Fruit fly (Drosophila melanogaster) whole organism, embryonic: Measurements from ENCODE around the gene CG1951.
A peak's percentile ranks its signal among the peaks of the same experiment; 100 is the strongest.

Experiments used
- Antp ChIP-seq: fragments of 200-800 bp; sonication (Bioruptor generic); optimal IDR thresholded peaks from 3 replicates; lab custom pipeline; 2016; ENCODE audit warnings: missing biosample characterization, missing genetic modification characterization
- CG10654 ChIP-seq: fragments of 200-800 bp; sonication (Bioruptor generic); optimal IDR thresholded peaks from 2 replicates; lab custom pipeline; 2016; ENCODE audit warnings: missing biosample characterization, missing genetic modification characterization
- CG11093 ChIP-seq: fragments of 200-800 bp; sonication (Bioruptor generic); IDR thresholded peaks from 3 replicates; pipeline ENCODE4 v1.3.6; 2022; ENCODE audit warnings: missing biosample characterization, missing genetic modification characterization
- CG16813 ChIP-seq: fragments of 200-800 bp; sonication (Bioruptor generic); IDR thresholded peaks from 3 replicates; pipeline ENCODE4 v1.3.6; 2022; ENCODE audit warnings: missing biosample characterization, missing genetic modification characterization; ENCODE audit not compliant: partially characterized antibody
- CG17912 ChIP-seq: fragments of 200-800 bp; sonication (Bioruptor generic); optimal IDR thresholded peaks from 2 replicates; lab custom pipeline; 2018; ENCODE audit warnings: missing biosample characterization, mild to moderate bottlenecking, missing genetic modification characterization
- CG2199 ChIP-seq: fragments of 200-800 bp; sonication (Bioruptor generic); IDR thresholded peaks from 3 replicates; pipeline ENCODE4 v1.3.6; 2022; ENCODE audit warnings: missing biosample characterization, missing genetic modification characterization
- CG34376 ChIP-seq: fragments of 200-800 bp; sonication (Bioruptor generic); optimal IDR thresholded peaks from 2 replicates; lab custom pipeline; 2018; ENCODE audit warnings: missing biosample characterization, mild to moderate bottlenecking, missing genetic modification characterization
- CG42726 ChIP-seq: fragments of 200-800 bp; sonication (Bioruptor generic); IDR thresholded peaks from 2 replicates; pipeline ENCODE4 v1.3.6; 2022; ENCODE audit warnings: missing biosample characterization, missing genetic modification characterization; ENCODE audit not compliant: partially characterized antibody
- CG4617 ChIP-seq: fragments of 200-800 bp; sonication (Bioruptor generic); optimal IDR thresholded peaks from 3 replicates; lab custom pipeline; 2016; ENCODE audit warnings: missing biosample characterization, missing genetic modification characterization, borderline replicate concordance
- CG6272 ChIP-seq: fragments of 200-800 bp; sonication (Bioruptor generic); IDR thresholded peaks from 2 replicates; pipeline ENCODE4 v1.3.6; 2022; ENCODE audit warnings: missing biosample characterization, missing genetic modification characterization
- CG6791 ChIP-seq: fragments of 200-800 bp; sonication (Bioruptor generic); IDR thresholded peaks from 3 replicates; pipeline ENCODE4 v1.3.6; 2022; ENCODE audit warnings: missing biosample characterization, missing genetic modification characterization; ENCODE audit not compliant: partially characterized antibody
- CG7963 ChIP-seq: fragments of 200-800 bp; sonication (Bioruptor generic); IDR thresholded peaks from 3 replicates; pipeline ENCODE4 v1.3.6; 2022; ENCODE audit warnings: missing biosample characterization, missing genetic modification characterization; ENCODE audit not compliant: partially characterized antibody
- CG8924 ChIP-seq: fragments of 200-800 bp; optimal IDR thresholded peaks from 3 replicates; lab custom pipeline; 2019; ENCODE audit warnings: missing biosample characterization, mild to moderate bottlenecking, missing genetic modification characterization, moderate library complexity
- CG9797 ChIP-seq: fragments of 200-800 bp; sonication (Bioruptor generic); optimal IDR thresholded peaks from 3 replicates; lab custom pipeline; 2018; ENCODE audit warnings: missing biosample characterization, mild to moderate bottlenecking, missing genetic modification characterization
- Dip3 ChIP-seq: fragments of 200-800 bp; sonication (Bioruptor generic); optimal IDR thresholded peaks from 3 replicates; lab custom pipeline; 2016; ENCODE audit warnings: missing biosample characterization, missing genetic modification characterization
- E2f2 ChIP-seq: fragments of 200-800 bp; sonication (Bioruptor generic); IDR thresholded peaks from 2 replicates; pipeline ENCODE4 v1.3.6; 2022; ENCODE audit warnings: missing biosample characterization, missing genetic modification characterization
- Eip74EF ChIP-seq, 2 experiments: fragments of 200-800 bp in 1 of 2; fragments of >200 bp in 1 of 2; sonication (Bioruptor generic) in 1 of 2; optimal IDR thresholded peaks; 2 replicates each; lab custom pipeline; 2017 to 2019; ENCODE audit warnings: missing biosample characterization in 2 of 2, missing genetic modification characterization in 2 of 2, mild to moderate bottlenecking in 1 of 2, moderate library complexity in 1 of 2
- H2.0 ChIP-seq: fragments of 200-800 bp; sonication (Bioruptor generic); IDR thresholded peaks from 2 replicates; pipeline ENCODE4 v1.3.6; 2022; ENCODE audit warnings: missing biosample characterization, missing genetic modification characterization
- Med ChIP-seq: fragments of 200-800 bp; sonication (Bioruptor generic); peaks from one replicate; lab custom pipeline; 2016; ENCODE audit warnings: missing biosample characterization, missing genetic modification characterization, mild to moderate bottlenecking, inconsistent platforms, moderate library complexity
- Myb ChIP-seq: fragments of 200-800 bp; sonication (Bioruptor generic); optimal IDR thresholded peaks from 2 replicates; lab custom pipeline; 2016; ENCODE audit warnings: missing biosample characterization, missing genetic modification characterization
- Opbp ChIP-seq: fragments of 200-800 bp; sonication (Bioruptor generic); IDR thresholded peaks from 3 replicates; pipeline ENCODE4 v1.3.6; 2022; ENCODE audit warnings: missing biosample characterization, missing genetic modification characterization; ENCODE audit not compliant: partially characterized antibody
- Rfx ChIP-seq: fragments of 200-800 bp; sonication (Bioruptor generic); IDR thresholded peaks from 2 replicates; pipeline ENCODE4 v1.3.6; 2022; ENCODE audit warnings: missing biosample characterization, missing genetic modification characterization
- Scr ChIP-seq: fragments of 200-800 bp; sonication (Bioruptor generic); IDR thresholded peaks from 2 replicates; pipeline ENCODE4 v1.3.6; 2022; ENCODE audit warnings: missing biosample characterization, missing genetic modification characterization; ENCODE audit not compliant: partially characterized antibody
- Sin3A ChIP-seq: fragments of >200 bp; optimal IDR thresholded peaks from 2 replicates; lab custom pipeline; 2018
- Sox100B ChIP-seq: fragments of 200-800 bp; sonication (Bioruptor generic); optimal IDR thresholded peaks from 3 replicates; lab custom pipeline; 2018; ENCODE audit warnings: missing biosample characterization, mild to moderate bottlenecking, missing genetic modification characterization
- Sry-δ ChIP-seq: fragments of 200-800 bp; sonication (Bioruptor generic); optimal IDR thresholded peaks from 2 replicates; lab custom pipeline; 2016; ENCODE audit warnings: missing biosample characterization, missing genetic modification characterization
- Usf ChIP-seq: fragments of 200-800 bp; sonication (Bioruptor generic); optimal IDR thresholded peaks from 2 replicates; lab custom pipeline; 2017; ENCODE audit warnings: missing genotype, missing biosample characterization, missing genetic modification characterization
- YL-1 ChIP-seq: fragments of 200-800 bp; sonication (Bioruptor generic); optimal IDR thresholded peaks from 3 replicates; lab custom pipeline; 2017; ENCODE audit warnings: missing biosample characterization, mild to moderate bottlenecking, missing genetic modification characterization
- bbx ChIP-seq: fragments of 200-800 bp; sonication (Bioruptor generic); IDR thresholded peaks from 2 replicates; pipeline ENCODE4 v1.3.6; 2022; ENCODE audit warnings: missing biosample characterization, missing genetic modification characterization; ENCODE audit not compliant: partially characterized antibody
- corto ChIP-seq: fragments of 200-800 bp; sonication (Bioruptor generic); optimal IDR thresholded peaks from 2 replicates; lab custom pipeline; 2016; ENCODE audit warnings: missing biosample characterization, mild to moderate bottlenecking, missing genetic modification characterization, moderate library complexity
- dpn ChIP-seq, 2 experiments: fragments of 200-800 bp; sonication (Bioruptor generic); optimal IDR thresholded peaks; 3 replicates each; lab custom pipeline; 2016; ENCODE audit warnings: missing biosample characterization in 2 of 2, missing genetic modification characterization in 2 of 2
- exex ChIP-seq: fragments of 200-800 bp; sonication (Bioruptor generic); optimal IDR thresholded peaks from 4 replicates; lab custom pipeline; 2018; ENCODE audit warnings: missing biosample characterization, mild to moderate bottlenecking, missing genetic modification characterization, moderate library complexity
- grn ChIP-seq: fragments of 200-800 bp; sonication (Bioruptor generic); optimal IDR thresholded peaks from 3 replicates; lab custom pipeline; 2017; ENCODE audit warnings: missing biosample characterization, missing genetic modification characterization
- gro ChIP-seq: fragments of 200-800 bp; sonication (Bioruptor generic); optimal IDR thresholded peaks from 2 replicates; lab custom pipeline; 2016; ENCODE audit warnings: missing biosample characterization, missing genetic modification characterization
- hb ChIP-seq: fragments of 200-800 bp; sonication (Bioruptor generic); IDR thresholded peaks from 3 replicates; pipeline ENCODE4 v1.3.6; 2022; ENCODE audit warnings: missing biosample characterization, missing genetic modification characterization; ENCODE audit not compliant: partially characterized antibody
- hbn ChIP-seq: fragments of 200-800 bp; sonication (Bioruptor generic); IDR thresholded peaks from 2 replicates; pipeline ENCODE4 v1.3.6; 2022; ENCODE audit warnings: missing biosample characterization, missing genetic modification characterization; ENCODE audit not compliant: partially characterized antibody
- kah ChIP-seq: fragments of 200-800 bp; sonication (Bioruptor generic); optimal IDR thresholded peaks from 2 replicates; lab custom pipeline; 2018; ENCODE audit warnings: missing biosample characterization, mild to moderate bottlenecking, missing genetic modification characterization
- mld ChIP-seq: fragments of 200-800 bp; sonication (Bioruptor generic); IDR thresholded peaks from 3 replicates; pipeline ENCODE4 v1.3.6; 2022; ENCODE audit warnings: missing biosample characterization, missing genetic modification characterization; ENCODE audit not compliant: partially characterized antibody
- nmo ChIP-seq: fragments of 200-800 bp; sonication (Bioruptor generic); optimal IDR thresholded peaks from 2 replicates; lab custom pipeline; 2018; ENCODE audit warnings: missing biosample characterization, mild to moderate bottlenecking, missing genetic modification characterization, moderate library complexity
- pzg ChIP-seq: fragments of 200-800 bp; sonication (Bioruptor generic); optimal IDR thresholded peaks from 3 replicates; lab custom pipeline; 2018; ENCODE audit warnings: missing biosample characterization, mild to moderate bottlenecking, missing genetic modification characterization, moderate library complexity
- sens ChIP-seq: fragments of 200-800 bp; sonication (Bioruptor generic); peaks from one replicate; lab custom pipeline; 2016; ENCODE audit warnings: missing biosample characterization, missing genetic modification characterization
- stwl ChIP-seq: fragments of 200-800 bp; sonication (Bioruptor generic); optimal IDR thresholded peaks from 3 replicates; lab custom pipeline; 2018; ENCODE audit warnings: missing biosample characterization, mild to moderate bottlenecking, missing genetic modification characterization, moderate library complexity
- tna ChIP-seq: fragments of 200-800 bp; sonication (Bioruptor generic); IDR thresholded peaks from 2 replicates; pipeline ENCODE4 v1.3.6; 2022; ENCODE audit warnings: missing biosample characterization, missing genetic modification characterization; ENCODE audit not compliant: partially characterized antibody
- trem ChIP-seq: fragments of 200-800 bp; optimal IDR thresholded peaks from 3 replicates; lab custom pipeline; 2019; ENCODE audit warnings: missing biosample characterization, mild to moderate bottlenecking, missing genetic modification characterization, moderate library complexity
- tup ChIP-seq: fragments of 200-800 bp; sonication (Bioruptor generic); optimal IDR thresholded peaks from 2 replicates; lab custom pipeline; 2016; ENCODE audit warnings: missing biosample characterization, mild to moderate bottlenecking, missing genetic modification characterization, moderate library complexity
- unc-4 ChIP-seq: fragments of 200-800 bp; sonication (Bioruptor generic); IDR thresholded peaks from 2 replicates; pipeline ENCODE4 v1.3.6; 2022; ENCODE audit warnings: missing biosample characterization, missing genetic modification characterization; ENCODE audit not compliant: partially characterized antibody
- usp ChIP-seq: fragments of >200 bp; optimal IDR thresholded peaks from 2 replicates; lab custom pipeline; 2017; ENCODE audit warnings: missing biosample characterization, missing genetic modification characterization
- vnd ChIP-seq: fragments of 200-800 bp; sonication (Bioruptor generic); IDR thresholded peaks from 3 replicates; pipeline ENCODE4 v1.3.6; 2022; ENCODE audit warnings: missing biosample characterization, missing genetic modification characterization; ENCODE audit not compliant: partially characterized antibody
- wdn ChIP-seq: fragments of 200-800 bp; sonication (Bioruptor generic); IDR thresholded peaks from 2 replicates; pipeline ENCODE4 v1.3.6; 2022; ENCODE audit warnings: missing biosample characterization, missing genetic modification characterization

The CG1951 gene

dm6 chr3R:29062717-29063206 is 35.7 kb downstream of the CG1951 start, which contains the start of the genes Cul5 and Bicra (continued):
- no peak for TF ChIP-seq kah (GFP tag; lab: Kevin White, UChicago)
- peak; percentile 88; the same call in 2 of the 3 replicates for TF ChIP-seq mld (GFP tag; lab: Robert Waterston, UW)
- no peak for TF ChIP-seq Dip3 (GFP tag; lab: Kevin White, UChicago)
- no peak; the same call in 1 of the 2 replicates for TF ChIP-seq unc-4
- TF ChIP-seq Eip74EF (GFP tag; optimal IDR thresholded peaks at IDR 0.05; lab: Kevin White, UChicago), result no peak
- TF ChIP-seq bbx, result peak; percentile 95
- peak in 1 of 2 experiments; percentile 5 for TF ChIP-seq dpn (GFP tag; optimal IDR thresholded peaks at IDR 0.05; lab: Kevin White, UChicago)
- peak; percentile 91 for TF ChIP-seq YL-1 (GFP tag; lab: Kevin White, UChicago)
- TF ChIP-seq Scr (GFP tag; lab: Robert Waterston, UW), result no peak
- TF ChIP-seq trem, result peak; percentile 7
- TF ChIP-seq CG7963 (GFP tag; lab: Robert Waterston, UW), result peak; percentile 92
- TF ChIP-seq tup (GFP tag; lab: Kevin White, UChicago), result no peak
- peak; percentile 13 for TF ChIP-seq grn
- TF ChIP-seq CG4617 (GFP tag; lab: Kevin White, UChicago), result peak; percentile 98
- TF ChIP-seq usp (GFP tag; lab: Kevin White, UChicago), result no peak
- 0 out of 2 replicates have a peak, but pooled peaks have one; percentile 6 for TF ChIP-seq Rfx
- peak; percentile 90 for TF ChIP-seq CG16813
- peak; percentile 87 for TF ChIP-seq hbn (GFP tag; lab: Robert Waterston, UW)
- TF ChIP-seq CG2199 (GFP tag; lab: Robert Waterston, UW), result no peak
- TF ChIP-seq corto (GFP tag; lab: Kevin White, UChicago), result peak; percentile 67
- no peak for TF ChIP-seq CG8924 (tag; lab: Kevin White, UChicago)
- TF ChIP-seq CG17912 (GFP tag; lab: Kevin White, UChicago), result peak; percentile 41
- TF ChIP-seq stwl (tag; lab: Kevin White, UChicago), result peak; percentile 72
- peak; percentile 92 for TF ChIP-seq CG6791 (GFP tag; lab: Robert Waterston, UW)
- TF ChIP-seq CG34376 (GFP tag; lab: Kevin White, UChicago), result peak; percentile 35
- TF ChIP-seq CG10654, result no peak
- TF ChIP-seq Sry-δ (GFP tag; lab: Kevin White, UChicago), result peak; percentile 80
- no peak for TF ChIP-seq Sox100B
- TF ChIP-seq wdn (GFP tag; lab: Robert Waterston, UW), result no peak
- TF ChIP-seq E2f2, result 0 out of 2 replicates have a peak, but pooled peaks have one; percentile 57
- peak; percentile 4 for TF ChIP-seq sens (GFP tag; lab: Kevin White, UChicago)
- no peak for TF ChIP-seq H2.0 (GFP tag; lab: Robert Waterston, UW)
- TF ChIP-seq pzg (GFP tag; lab: Kevin White, UChicago), result peak; percentile 86
- peak; percentile 92 for TF ChIP-seq hb
- peak; percentile 84 for TF ChIP-seq Sin3A
- TF ChIP-seq Usf (GFP tag; lab: Kevin White, UChicago), result no peak
- peak; percentile 11; the same call in 1 of the 2 replicates for TF ChIP-seq CG6272
- peak; percentile 26 for TF ChIP-seq Myb
- TF ChIP-seq gro (GFP tag; lab: Kevin White, UChicago), result peak; percentile 76
- peak; percentile 93 for TF ChIP-seq Opbp (GFP tag; lab: Robert Waterston, UW)
- TF ChIP-seq nmo (GFP tag; lab: Kevin White, UChicago), result no peak
- peak; percentile 87 for TF ChIP-seq Med (GFP tag; lab: Kevin White, UChicago)
- peak; percentile 86; the same call in 1 of the 3 replicates for TF ChIP-seq vnd (GFP tag; lab: Robert Waterston, UW)
- TF ChIP-seq CG11093 (GFP tag; lab: Robert Waterston, UW), result no peak
- TF ChIP-seq CG9797 (GFP tag; lab: Kevin White, UChicago), result peak; percentile 21
- peak; percentile 3 for TF ChIP-seq Antp
- TF ChIP-seq tna (GFP tag; lab: Robert Waterston, UW), result peak; percentile 92
- peak; percentile 81 for TF ChIP-seq CG42726 (GFP tag; lab: Robert Waterston, UW)
- peak; percentile 37 for TF ChIP-seq exex (tag; lab: Kevin White, UChicago)
